Worm (Caenorhabditis elegans): ENCODE results near the gene cpna-1.

- TF ChIP-seq him-1 (tag; optimal IDR thresholded peaks at IDR 0.05) (no peak), dao-5 (tag; optimal IDR thresholded peaks at IDR 0.05) (no peak)
These were observed 12.6 kb upstream of the cpna-1 start for ce11 chrII:4173842-4174241.
